Worm (Caenorhabditis elegans): ENCODE results near the gene ula-1.

- TF ChIP-seq nhr-11 (tag; optimal IDR thresholded peaks at IDR 0.05) (no peak), nhr-6 (tag; optimal IDR thresholded peaks at IDR 0.05) (no peak), lin-15B (tag; optimal IDR thresholded peaks at IDR 0.05) (no peak)
These were observed 45.5 kb downstream of the ula-1 start, which contains the start of gene C35D10.12 for ce11 chrIII:4874671-4875070.
